Worm (Caenorhabditis elegans) whole organism, L4 larva: ENCODE data around the gene K02A6.4.

Experiments
- F37D6.2 ChIP-seq: sonication (generic microtip); optimal IDR thresholded peaks from 2 replicates; lab custom pipeline; 2016; ENCODE audit warnings: mild to moderate bottlenecking, missing genetic modification characterization, missing compliant biosample characterization
- F44E2.7 ChIP-seq: fragments of 200-800 bp; sonication (Bioruptor generic); IDR thresholded peaks from 2 replicates; pipeline ENCODE4 v2.1.2; 2022; ENCODE audit warnings: missing genetic modification characterization, missing compliant biosample characterization
- Y48G9A.11 ChIP-seq: fragments of 200-800 bp; sonication (Bioruptor generic); IDR thresholded peaks from 2 replicates; pipeline ENCODE4 v1.3.6; 2022; ENCODE audit warnings: missing genetic modification reagents, missing genetic modification characterization, missing compliant biosample characterization
- aha-1 ChIP-seq: fragments of 150-350 bp; peaks from one replicate; lab custom pipeline; 2014; ENCODE audit warnings: missing biosample characterization, missing genetic modification characterization
- arid-1 ChIP-seq: fragments of 200-800 bp; sonication (Bioruptor generic); conservative IDR thresholded peaks from 2 replicates; pipeline ENCODE4 v1.3.6; 2022; ENCODE audit warnings: missing genetic modification reagents, missing genetic modification characterization, missing compliant biosample characterization
- attf-4 ChIP-seq: sonication (generic microtip); optimal IDR thresholded peaks from 3 replicates; lab custom pipeline; 2017; ENCODE audit warnings: missing biosample characterization, missing genetic modification characterization
- ceh-20 ChIP-seq: fragments of 200-800 bp; sonication (Bioruptor generic); IDR thresholded peaks from 2 replicates; pipeline ENCODE4 v1.3.6; 2022; ENCODE audit warnings: missing genetic modification reagents, missing genetic modification characterization, missing compliant biosample characterization
- ceh-62 ChIP-seq: sonication (generic microtip); optimal IDR thresholded peaks from 2 replicates; lab custom pipeline; 2017; ENCODE audit warnings: missing biosample characterization, missing genetic modification characterization
- ces-1 ChIP-seq: fragments of 150-350 bp; sonication (generic microtip); optimal IDR thresholded peaks from 4 replicates; lab custom pipeline; 2014; ENCODE audit warnings: missing biosample characterization, missing genetic modification reagents, missing genetic modification characterization
- daf-12 ChIP-seq: fragments of 150-350 bp; optimal IDR thresholded peaks from 2 replicates; lab custom pipeline; 2014; ENCODE audit warnings: missing biosample characterization, missing genetic modification reagents, missing genetic modification characterization
- daf-8 ChIP-seq: fragments of 200-800 bp; sonication (Bioruptor generic); IDR thresholded peaks from 2 replicates; pipeline ENCODE4 v1.3.6; 2022; ENCODE audit warnings: missing genetic modification characterization, missing compliant biosample characterization
- dmd-8 ChIP-seq: fragments of 200-800 bp; sonication (Bioruptor generic); IDR thresholded peaks from 2 replicates; pipeline ENCODE4 v1.3.6; 2022; ENCODE audit warnings: missing genetic modification characterization, missing compliant biosample characterization
- egl-27 ChIP-seq: sonication (generic microtip); optimal IDR thresholded peaks from 3 replicates; lab custom pipeline; 2017; ENCODE audit warnings: missing biosample characterization, missing genetic modification reagents, missing genetic modification characterization
- egl-43 ChIP-seq: fragments of 200-800 bp; sonication (Bioruptor generic); IDR thresholded peaks from 2 replicates; pipeline ENCODE4 v1.3.6; 2022; ENCODE audit warnings: missing genetic modification reagents, missing genetic modification characterization, missing compliant biosample characterization
- fkh-10 ChIP-seq: fragments of 150-350 bp; optimal IDR thresholded peaks from 2 replicates; lab custom pipeline; 2014; ENCODE audit warnings: missing biosample characterization, missing genetic modification reagents, missing genetic modification characterization
- gei-8 ChIP-seq: fragments of 200-800 bp; sonication (Bioruptor generic); optimal IDR thresholded peaks from 2 replicates; lab custom pipeline; 2018; ENCODE audit warnings: mild to moderate bottlenecking, missing genetic modification characterization, missing compliant biosample characterization
- hif-1 ChIP-seq, 2 experiments: sonication (generic microtip); optimal IDR thresholded peaks; 2 replicates each; lab custom pipeline; 2016 to 2017; ENCODE audit warnings: missing compliant biosample characterization in 2 of 2, missing genetic modification characterization in 2 of 2, missing genetic modification reagents in 2 of 2, missing genotype in 2 of 2, mild to moderate bottlenecking in 1 of 2
- hlh-30 ChIP-seq: sonication (generic microtip); optimal IDR thresholded peaks from 2 replicates; lab custom pipeline; 2017; ENCODE audit warnings: antibody characterized with exemption, mild to moderate bottlenecking, missing genetic modification characterization, missing compliant biosample characterization; ENCODE audit not compliant: insufficient read depth
- lim-7 ChIP-seq: fragments of 200-800 bp; sonication (Bioruptor generic); IDR thresholded peaks from 2 replicates; pipeline ENCODE4 v1.3.6; 2022; ENCODE audit warnings: missing genetic modification characterization, missing compliant biosample characterization
- lin-1 ChIP-seq: fragments of 200-800 bp; sonication (Bioruptor generic); IDR thresholded peaks from 2 replicates; pipeline ENCODE4 v1.3.6; 2022; ENCODE audit warnings: missing genetic modification reagents, missing genetic modification characterization, missing compliant biosample characterization
- lin-15B ChIP-seq: fragments of 150-350 bp; sonication (generic microtip); optimal IDR thresholded peaks from 3 replicates; lab custom pipeline; 2014; ENCODE audit warnings: missing biosample characterization, missing genetic modification characterization
- lir-3 ChIP-seq: sonication (generic microtip); optimal IDR thresholded peaks from 2 replicates; lab custom pipeline; 2016; ENCODE audit warnings: mild to moderate bottlenecking, missing genetic modification characterization, missing compliant biosample characterization
- lsy-2 ChIP-seq, 2 experiments: fragments of 150-350 bp in 1 of 2; sonication (generic microtip) in 1 of 2; optimal IDR thresholded peaks; 2 replicates each; lab custom pipeline; 2014 to 2017; ENCODE audit warnings: missing biosample characterization in 2 of 2, missing genetic modification characterization in 2 of 2
- madf-5 ChIP-seq, 2 experiments: fragments of 200-800 bp; sonication (Bioruptor generic); IDR thresholded peaks; 2 replicates each; pipeline ENCODE4 v1.3.6; 2022; ENCODE audit warnings: missing compliant biosample characterization in 2 of 2, missing genetic modification characterization in 2 of 2
- mdl-1 ChIP-seq, 2 experiments: fragments of 150-350 bp in 1 of 2; sonication (generic microtip) in 1 of 2; optimal IDR thresholded peaks; 2 replicates each; lab custom pipeline; 2014 to 2017; ENCODE audit warnings: missing biosample characterization in 2 of 2, missing genetic modification characterization in 2 of 2
- mdt-29 ChIP-seq: fragments of 200-800 bp; sonication (Bioruptor generic); IDR thresholded peaks from 2 replicates; pipeline ENCODE4 v1.3.6; 2022; ENCODE audit warnings: missing genetic modification reagents, missing genetic modification characterization, missing compliant biosample characterization
- mes-2 ChIP-seq: sonication (generic microtip); optimal IDR thresholded peaks from 2 replicates; lab custom pipeline; 2016; ENCODE audit warnings: missing genotype, mild to moderate bottlenecking, missing genetic modification characterization, missing compliant biosample characterization; ENCODE audit not compliant: poor library complexity, severe bottlenecking
- mxl-3 ChIP-seq: fragments of 200-800 bp; sonication (Bioruptor generic); optimal IDR thresholded peaks from 2 replicates; lab custom pipeline; 2018; ENCODE audit warnings: mild to moderate bottlenecking, missing genetic modification characterization, missing compliant biosample characterization
- nhr-10 ChIP-seq: fragments of 150-350 bp; optimal IDR thresholded peaks from 2 replicates; lab custom pipeline; 2014; ENCODE audit warnings: missing biosample characterization, missing genetic modification characterization
- nhr-102 ChIP-seq: sonication (generic microtip); optimal IDR thresholded peaks from 2 replicates; lab custom pipeline; 2016; ENCODE audit warnings: mild to moderate bottlenecking, missing genetic modification characterization, moderate library complexity, missing compliant biosample characterization
- nhr-11 ChIP-seq: fragments of 150-350 bp; optimal IDR thresholded peaks from 2 replicates; lab custom pipeline; 2014; ENCODE audit warnings: missing biosample characterization, missing genetic modification characterization
- nhr-111 ChIP-seq: fragments of 200-800 bp; sonication (Bioruptor generic); optimal IDR thresholded peaks from 2 replicates; lab custom pipeline; 2018; ENCODE audit warnings: mild to moderate bottlenecking, missing genetic modification characterization, missing compliant biosample characterization
- nhr-25 ChIP-seq: sonication (generic microtip); optimal IDR thresholded peaks from 2 replicates; lab custom pipeline; 2017; ENCODE audit warnings: missing genetic modification characterization, mild to moderate bottlenecking, missing compliant biosample characterization, antibody characterized with exemption, moderate library complexity, borderline replicate concordance; ENCODE audit not compliant: insufficient read depth
- nhr-28 ChIP-seq: fragments of 150-350 bp; optimal IDR thresholded peaks from 2 replicates; lab custom pipeline; 2014; ENCODE audit warnings: missing biosample characterization, missing genetic modification characterization
- nhr-42 ChIP-seq: fragments of 200-800 bp; sonication (Bioruptor generic); IDR thresholded peaks from 2 replicates; pipeline ENCODE4 v1.3.6; 2022; ENCODE audit warnings: missing genetic modification characterization, missing compliant biosample characterization
- nhr-6 ChIP-seq: fragments of 150-350 bp; optimal IDR thresholded peaks from 2 replicates; lab custom pipeline; 2014; ENCODE audit warnings: missing biosample characterization, missing genetic modification characterization
- nhr-76 ChIP-seq: fragments of 150-350 bp; optimal IDR thresholded peaks from 2 replicates; lab custom pipeline; 2014; ENCODE audit warnings: missing biosample characterization, missing genetic modification characterization
- nhr-77 ChIP-seq: fragments of 150-350 bp; optimal IDR thresholded peaks from 2 replicates; lab custom pipeline; 2014; ENCODE audit warnings: missing biosample characterization, missing genetic modification characterization
- pha-4 ChIP-seq, 2 experiments: fragments of 150-350 bp in 1 of 2; fragments of 200-800 bp in 1 of 2; sonication (Bioruptor generic) in 1 of 2; IDR thresholded peaks in 1 of 2; optimal IDR thresholded peaks in 1 of 2; 2 replicates each; pipeline versions ENCODE4 v1.3.6 to Lab custom; 2014 to 2022; ENCODE audit warnings: missing genetic modification characterization in 2 of 2, missing genetic modification reagents in 2 of 2, missing biosample characterization in 1 of 2, missing compliant biosample characterization in 1 of 2
- pqm-1 ChIP-seq: sonication (generic microtip); optimal IDR thresholded peaks from 2 replicates; lab custom pipeline; 2017; ENCODE audit warnings: missing biosample characterization, missing genetic modification characterization
- rbr-2 ChIP-seq: sonication (generic microtip); optimal IDR thresholded peaks from 2 replicates; lab custom pipeline; 2016; ENCODE audit warnings: missing genotype, missing genetic modification characterization, missing compliant biosample characterization
- set-16 ChIP-seq: fragments of 200-800 bp; sonication (Bioruptor generic); IDR thresholded peaks from 2 replicates; pipeline ENCODE4 v1.3.6; 2022; ENCODE audit warnings: missing genetic modification reagents, missing genetic modification characterization, missing compliant biosample characterization
- snpc-1.2 ChIP-seq: fragments of 200-800 bp; sonication (Bioruptor generic); IDR thresholded peaks from 2 replicates; pipeline ENCODE4 v1.3.6; 2022; ENCODE audit warnings: missing genetic modification reagents, missing genetic modification characterization, missing compliant biosample characterization
- spr-1 ChIP-seq: sonication (generic microtip); optimal IDR thresholded peaks from 2 replicates; lab custom pipeline; 2016; ENCODE audit warnings: mild to moderate bottlenecking, missing genetic modification characterization, missing compliant biosample characterization
- spr-3 ChIP-seq: fragments of 200-800 bp; sonication (Bioruptor generic); optimal IDR thresholded peaks from 2 replicates; lab custom pipeline; 2018; ENCODE audit warnings: mild to moderate bottlenecking, missing genetic modification characterization, missing compliant biosample characterization
- tra-1 ChIP-seq: fragments of 200-800 bp; sonication (Bioruptor generic); IDR thresholded peaks from 2 replicates; pipeline ENCODE4 v1.3.6; 2022; ENCODE audit warnings: missing genetic modification reagents, missing genetic modification characterization, missing compliant biosample characterization
- unc-39 ChIP-seq: sonication (generic microtip); optimal IDR thresholded peaks from 2 replicates; lab custom pipeline; 2017; ENCODE audit warnings: missing biosample characterization, missing genetic modification characterization
- vab-7 ChIP-seq: fragments of 200-800 bp; sonication (Bioruptor generic); IDR thresholded peaks from 2 replicates; pipeline ENCODE4 v1.3.6; 2022; ENCODE audit warnings: missing genetic modification reagents, missing genetic modification characterization, missing compliant biosample characterization
- zag-1 ChIP-seq: fragments of 150-350 bp; optimal IDR thresholded peaks from 2 replicates; lab custom pipeline; 2014; ENCODE audit warnings: missing biosample characterization, missing genetic modification characterization
- zfp-2 ChIP-seq: sonication (generic microtip); optimal IDR thresholded peaks from 2 replicates; lab custom pipeline; 2016; ENCODE audit warnings: mild to moderate bottlenecking, missing genetic modification characterization, missing compliant biosample characterization
- zip-11 ChIP-seq: fragments of 200-800 bp; sonication (Bioruptor generic); IDR thresholded peaks from 2 replicates; pipeline ENCODE4 v1.3.6; 2022; ENCODE audit warnings: missing genetic modification characterization, missing compliant biosample characterization

The K02A6.4 gene

ce11 chrX:8231858-8232257, 13.3 kb upstream of the K02A6.4 start, which contains the start of gene K02A6.3 (continued):
- TF ChIP-seq nhr-11 (tag; lab: Kevin White, UChicago), result peak; percentile 84
- peak; percentile 81 for TF ChIP-seq ceh-20 (GFP tag; lab: Robert Waterston, UW)
- TF ChIP-seq ces-1 (GFP tag; lab: Kevin White, UChicago), result no peak
- TF ChIP-seq daf-8 (GFP tag; lab: Robert Waterston, UW), result no peak
- peak; percentile 77 for TF ChIP-seq gei-8 (GFP tag; lab: Kevin White, UChicago)
- peak; percentile 79 for TF ChIP-seq rbr-2 (tag; lab: Kevin White, UChicago)
- peak; percentile 54 for TF ChIP-seq nhr-6 (tag; lab: Kevin White, UChicago)
- TF ChIP-seq snpc-1.2 (GFP tag; lab: Robert Waterston, UW), result no peak
- peak; percentile 12 for TF ChIP-seq nhr-25
- peak; percentile 62 for TF ChIP-seq pha-4 (GFP tag; IDR thresholded peaks at IDR 0.05; lab: Robert Waterston, UW)
- TF ChIP-seq pha-4 (tag; optimal IDR thresholded peaks at IDR 0.05; lab: Kevin White, UChicago), result peak; percentile 21
- no peak for TF ChIP-seq attf-4
- TF ChIP-seq F44E2.7, result no peak
- TF ChIP-seq dmd-8, result no peak
- peak; percentile 52; the same call in 1 of the 2 replicates for TF ChIP-seq lin-1 (GFP tag; lab: Robert Waterston, UW)
- peak; percentile 94 for TF ChIP-seq nhr-77 (tag; lab: Kevin White, UChicago)
- TF ChIP-seq egl-27, result no peak
- no peak for TF ChIP-seq nhr-42 (GFP tag; lab: Robert Waterston, UW)
- TF ChIP-seq fkh-10 (GFP tag; lab: Kevin White, UChicago), result no peak
- TF ChIP-seq lin-15B (tag; lab: Kevin White, UChicago), result no peak
- no peak for TF ChIP-seq nhr-10 (tag; lab: Kevin White, UChicago)
- no peak for TF ChIP-seq madf-5 (GFP tag; IDR thresholded peaks at IDR 0.05; lab: Robert Waterston, UW)
- peak; percentile 82 for TF ChIP-seq nhr-102
- peak in 1 of 2 experiments; percentile 83 for TF ChIP-seq lsy-2 (tag; optimal IDR thresholded peaks at IDR 0.05; lab: Kevin White, UChicago)
- no peak for TF ChIP-seq zip-11 (GFP tag; lab: Robert Waterston, UW)
- TF ChIP-seq pqm-1 (tag; lab: Kevin White, UChicago), result peak; percentile 41
- peak; percentile 85 for TF ChIP-seq tra-1 (GFP tag; lab: Robert Waterston, UW)
- no peak for TF ChIP-seq ceh-62 (tag; lab: Kevin White, UChicago)
- TF ChIP-seq spr-3 (GFP tag; lab: Kevin White, UChicago), result no peak
- peak; percentile 94 to 99 for TF ChIP-seq mdl-1 (tag; optimal IDR thresholded peaks at IDR 0.05; lab: Kevin White, UChicago)
- no peak; the same call in 1 of the 2 replicates for TF ChIP-seq vab-7
- peak; percentile 66; the same call in 1 of the 2 replicates for TF ChIP-seq mdt-29 (GFP tag; lab: Robert Waterston, UW)
- peak; percentile 3 for TF ChIP-seq spr-1 (tag; lab: Kevin White, UChicago)
- no peak for TF ChIP-seq Y48G9A.11 (GFP tag; lab: Robert Waterston, UW)
- TF ChIP-seq arid-1, result peak; percentile 37; the same call in 1 of the 2 replicates
- TF ChIP-seq lim-7 (GFP tag; lab: Robert Waterston, UW), result no peak
- TF ChIP-seq set-16 (GFP tag; lab: Robert Waterston, UW), result peak; percentile 40; the same call in 1 of the 2 replicates
- no peak; the same call in 1 of the 2 replicates for TF ChIP-seq egl-43 (GFP tag; lab: Robert Waterston, UW)
- TF ChIP-seq zfp-2 (tag; lab: Kevin White, UChicago), result no peak
- TF ChIP-seq unc-39 (tag; lab: Kevin White, UChicago), result no peak
- peak; percentile 63 for TF ChIP-seq nhr-76
- peak; percentile 27 for TF ChIP-seq F37D6.2 (tag; lab: Kevin White, UChicago)
- TF ChIP-seq zag-1 (tag; lab: Kevin White, UChicago), result no peak
- TF ChIP-seq hlh-30 (tag; lab: Kevin White, UChicago), result peak; percentile 99
- TF ChIP-seq nhr-28, result peak; percentile 86
- TF ChIP-seq lir-3 (tag; lab: Kevin White, UChicago), result no peak
- peak; percentile 71 for TF ChIP-seq mes-2
- no peak for TF ChIP-seq nhr-111 (GFP tag; lab: Kevin White, UChicago)
- peak; percentile 100 for TF ChIP-seq mxl-3
- TF ChIP-seq hif-1 (tag; optimal IDR thresholded peaks at IDR 0.05; lab: Kevin White, UChicago), result peak; percentile 9 to 86
- no peak for TF ChIP-seq daf-12 (tag; lab: Kevin White, UChicago)
- peak; percentile 95 for TF ChIP-seq aha-1 (tag; lab: Kevin White, UChicago)
